Fruit fly (Drosophila melanogaster) whole organism, embryonic: ENCODE measurements around the gene Rrp1.
A peak's percentile ranks its signal among the peaks of the same experiment; 100 is the strongest.

Source experiments
- ATbp ChIP-seq: fragments of 200-800 bp; sonication (Bioruptor generic); optimal IDR thresholded peaks from 2 replicates; lab custom pipeline; 2017; ENCODE audit warnings: missing biosample characterization, mild to moderate bottlenecking, missing genetic modification characterization, missing genetic modification reagents
- Awh ChIP-seq: fragments of 200-800 bp; sonication (Bioruptor generic); IDR thresholded peaks from 2 replicates; pipeline ENCODE4, ENCODE4 v1.3.6; 2022; ENCODE audit warnings: missing biosample characterization, missing genetic modification characterization
- Bdp1 ChIP-seq: fragments of 200-800 bp; sonication (Bioruptor generic); optimal IDR thresholded peaks from 3 replicates; lab custom pipeline; 2016; ENCODE audit warnings: missing biosample characterization, missing genetic modification characterization
- CG10462 ChIP-seq: fragments of 200-800 bp; sonication (Bioruptor generic); optimal IDR thresholded peaks from 2 replicates; lab custom pipeline; 2016; ENCODE audit warnings: missing biosample characterization, missing genetic modification characterization
- CG12391 ChIP-seq: fragments of 200-800 bp; sonication (Bioruptor generic); optimal IDR thresholded peaks from 3 replicates; lab custom pipeline; 2018; ENCODE audit warnings: missing biosample characterization, mild to moderate bottlenecking, missing genetic modification characterization, moderate library complexity
- CG12942 ChIP-seq: fragments of 200-800 bp; sonication (Bioruptor generic); optimal IDR thresholded peaks from 3 replicates; lab custom pipeline; 2016; ENCODE audit warnings: missing biosample characterization, missing genetic modification characterization
- CG16779 ChIP-seq: fragments of 200-800 bp; sonication (Bioruptor generic); IDR thresholded peaks from 2 replicates; pipeline ENCODE4 v1.3.6; 2022; ENCODE audit warnings: missing biosample characterization, missing genetic modification characterization
- CG17359 ChIP-seq: fragments of 200-800 bp; sonication (Bioruptor generic); optimal IDR thresholded peaks from 3 replicates; lab custom pipeline; 2018; ENCODE audit warnings: missing biosample characterization, mild to moderate bottlenecking, missing genetic modification characterization, moderate library complexity
- CG17385 ChIP-seq: fragments of 200-800 bp; sonication (Bioruptor generic); optimal IDR thresholded peaks from 3 replicates; lab custom pipeline; 2018; ENCODE audit warnings: missing biosample characterization, mild to moderate bottlenecking, missing genetic modification characterization
- CG2889 ChIP-seq: fragments of 200-800 bp; sonication (Bioruptor generic); IDR thresholded peaks from 3 replicates; pipeline ENCODE4 v1.3.6; 2022; ENCODE audit warnings: missing biosample characterization, missing genetic modification characterization
- CG31441 ChIP-seq: fragments of 200-800 bp; sonication (Bioruptor generic); IDR thresholded peaks from 2 replicates; pipeline ENCODE4 v1.3.6; 2022; ENCODE audit warnings: missing biosample characterization, missing genetic modification characterization
- CG32772 ChIP-seq: fragments of 200-800 bp; sonication (Bioruptor generic); IDR thresholded peaks from 2 replicates; pipeline ENCODE4 v1.3.6; 2022; ENCODE audit warnings: missing biosample characterization, missing genetic modification characterization
- CG3995 ChIP-seq: fragments of 200-800 bp; sonication (Bioruptor generic); optimal IDR thresholded peaks from 3 replicates; lab custom pipeline; 2016; ENCODE audit warnings: missing biosample characterization, missing genetic modification characterization
- CG4730 ChIP-seq: fragments of 200-800 bp; sonication (Bioruptor generic); IDR thresholded peaks from 2 replicates; pipeline ENCODE4 v1.3.6; 2022; ENCODE audit warnings: missing biosample characterization, missing genetic modification characterization
- CG4854 ChIP-seq: fragments of 200-800 bp; sonication (Bioruptor generic); optimal IDR thresholded peaks from 2 replicates; lab custom pipeline; 2016; ENCODE audit warnings: missing biosample characterization, missing genetic modification characterization, inconsistent platforms
- CG6175 ChIP-seq: fragments of 200-800 bp; sonication (Bioruptor generic); IDR thresholded peaks from 3 replicates; pipeline ENCODE4 v1.3.6; 2022; ENCODE audit warnings: missing biosample characterization, missing genetic modification characterization
- CG8388 ChIP-seq: fragments of 200-800 bp; sonication (Bioruptor generic); optimal IDR thresholded peaks from 2 replicates; lab custom pipeline; 2019; ENCODE audit warnings: missing biosample characterization, mild to moderate bottlenecking, missing genetic modification characterization, moderate library complexity
- CG9215 ChIP-seq: fragments of 200-800 bp; sonication (Bioruptor generic); IDR thresholded peaks from 2 replicates; pipeline ENCODE4 v1.3.6; 2022; ENCODE audit warnings: missing biosample characterization, missing genetic modification characterization
- CG9727 ChIP-seq: fragments of 200-800 bp; sonication (Bioruptor generic); optimal IDR thresholded peaks from 3 replicates; lab custom pipeline; 2017; ENCODE audit warnings: missing biosample characterization, mild to moderate bottlenecking, missing genetic modification characterization
- CG9876 ChIP-seq: fragments of 200-800 bp; sonication (Bioruptor generic); optimal IDR thresholded peaks from 2 replicates; lab custom pipeline; 2016; ENCODE audit warnings: missing biosample characterization, missing genetic modification characterization
- D19A ChIP-seq: fragments of 200-800 bp; optimal IDR thresholded peaks from 3 replicates; lab custom pipeline; 2019; ENCODE audit warnings: missing biosample characterization, mild to moderate bottlenecking, missing genetic modification characterization, moderate library complexity
- H2.0 ChIP-seq: fragments of 200-800 bp; sonication (Bioruptor generic); IDR thresholded peaks from 2 replicates; pipeline ENCODE4 v1.3.6; 2022; ENCODE audit warnings: missing biosample characterization, missing genetic modification characterization
- HLH4C ChIP-seq: fragments of 200-800 bp; sonication (Bioruptor generic); IDR thresholded peaks from 3 replicates; pipeline ENCODE4 v1.3.6; 2022; ENCODE audit warnings: missing biosample characterization, missing genetic modification characterization; ENCODE audit not compliant: partially characterized antibody
- HLH54F ChIP-seq: fragments of 200-800 bp; sonication (Bioruptor generic); optimal IDR thresholded peaks from 3 replicates; lab custom pipeline; 2016; ENCODE audit warnings: missing biosample characterization, missing genetic modification characterization
- Hr39 ChIP-seq: fragments of >200 bp; optimal IDR thresholded peaks from 2 replicates; lab custom pipeline; 2017
- Hr51 ChIP-seq, 2 experiments: fragments of 200-800 bp; sonication (Bioruptor generic); optimal IDR thresholded peaks; 2 replicates in 1 of 2; 3 replicates in 1 of 2; lab custom pipeline; 2016 to 2018; ENCODE audit warnings: missing biosample characterization in 2 of 2, missing genetic modification characterization in 2 of 2, mild to moderate bottlenecking in 1 of 2, moderate library complexity in 1 of 2
- NK7.1 ChIP-seq: fragments of 200-800 bp; sonication (Bioruptor generic); optimal IDR thresholded peaks from 3 replicates; lab custom pipeline; 2016; ENCODE audit warnings: missing biosample characterization, missing genetic modification characterization
- Nf-YB ChIP-seq: fragments of 200-800 bp; sonication (Bioruptor generic); optimal IDR thresholded peaks from 3 replicates; lab custom pipeline; 2019; ENCODE audit warnings: missing biosample characterization, mild to moderate bottlenecking, missing genetic modification characterization, moderate library complexity
- Ravus ChIP-seq: fragments of 200-800 bp; sonication (Bioruptor generic); IDR thresholded peaks from 2 replicates; pipeline ENCODE4 v1.3.6; 2022; ENCODE audit warnings: missing biosample characterization, missing genetic modification characterization
- Sry-δ ChIP-seq: fragments of 200-800 bp; sonication (Bioruptor generic); optimal IDR thresholded peaks from 2 replicates; lab custom pipeline; 2016; ENCODE audit warnings: missing biosample characterization, missing genetic modification characterization
- Vsx1 ChIP-seq: fragments of 200-800 bp; sonication (Bioruptor generic); optimal IDR thresholded peaks from 2 replicates; lab custom pipeline; 2017; ENCODE audit warnings: missing biosample characterization, mild to moderate bottlenecking, missing genetic modification characterization, missing genetic modification reagents
- ab ChIP-seq: fragments of 200-800 bp; sonication (Bioruptor generic); optimal IDR thresholded peaks from 2 replicates; lab custom pipeline; 2016; ENCODE audit warnings: missing biosample characterization, missing genetic modification characterization
- amos ChIP-seq: fragments of 200-800 bp; sonication (Bioruptor generic); IDR thresholded peaks from 2 replicates; pipeline ENCODE4 v1.3.6; 2022; ENCODE audit warnings: missing biosample characterization, missing genetic modification characterization; ENCODE audit not compliant: partially characterized antibody
- ash1 ChIP-seq: fragments of 200-800 bp; sonication (Bioruptor generic); optimal IDR thresholded peaks from 2 replicates; lab custom pipeline; 2018; ENCODE audit warnings: missing biosample characterization, mild to moderate bottlenecking, missing genetic modification characterization
- crp ChIP-seq, 2 experiments: fragments of 200-800 bp; sonication (Bioruptor generic); optimal IDR thresholded peaks; 2 replicates in 1 of 2; 3 replicates in 1 of 2; lab custom pipeline; 2017; ENCODE audit warnings: missing biosample characterization in 2 of 2, missing genetic modification characterization in 2 of 2, mild to moderate bottlenecking in 1 of 2, moderate library complexity in 1 of 2
- danr ChIP-seq: fragments of 200-800 bp; sonication (Bioruptor generic); IDR thresholded peaks from 2 replicates; pipeline ENCODE4 v1.3.6; 2022; ENCODE audit warnings: missing biosample characterization, missing genetic modification characterization
- dpn ChIP-seq, 2 experiments: fragments of 200-800 bp; sonication (Bioruptor generic); optimal IDR thresholded peaks; 3 replicates each; lab custom pipeline; 2016; ENCODE audit warnings: missing biosample characterization in 2 of 2, missing genetic modification characterization in 2 of 2
- fd96Cb ChIP-seq: fragments of 200-800 bp; sonication (Bioruptor generic); optimal IDR thresholded peaks from 2 replicates; lab custom pipeline; 2018; ENCODE audit warnings: missing biosample characterization, mild to moderate bottlenecking, missing genetic modification characterization, moderate library complexity
- gce ChIP-seq: fragments of 200-800 bp; sonication (Bioruptor generic); IDR thresholded peaks from 3 replicates; pipeline ENCODE4 v1.3.6; 2022; ENCODE audit warnings: missing biosample characterization, missing genetic modification characterization
- gem ChIP-seq: fragments of 200-800 bp; sonication (Bioruptor generic); optimal IDR thresholded peaks from 2 replicates; lab custom pipeline; 2019; ENCODE audit warnings: missing biosample characterization, mild to moderate bottlenecking, missing genetic modification characterization, moderate library complexity
- gro ChIP-seq: fragments of 200-800 bp; sonication (Bioruptor generic); optimal IDR thresholded peaks from 2 replicates; lab custom pipeline; 2016; ENCODE audit warnings: missing biosample characterization, missing genetic modification characterization
- jigr1 ChIP-seq: fragments of 200-800 bp; sonication (Bioruptor generic); IDR thresholded peaks from 3 replicates; pipeline ENCODE4 v1.3.6; 2022; ENCODE audit warnings: missing biosample characterization, missing genetic modification characterization
- oc ChIP-seq: fragments of 200-800 bp; sonication (Bioruptor generic); optimal IDR thresholded peaks from 2 replicates; lab custom pipeline; 2018; ENCODE audit warnings: missing biosample characterization, mild to moderate bottlenecking, missing genetic modification characterization, moderate library complexity
- onecut ChIP-seq: fragments of 200-800 bp; sonication (Bioruptor generic); IDR thresholded peaks from 2 replicates; pipeline ENCODE4 v1.3.6; 2022; ENCODE audit warnings: missing biosample characterization, missing genetic modification characterization
- stwl ChIP-seq: fragments of 200-800 bp; sonication (Bioruptor generic); optimal IDR thresholded peaks from 3 replicates; lab custom pipeline; 2018; ENCODE audit warnings: missing biosample characterization, mild to moderate bottlenecking, missing genetic modification characterization, moderate library complexity
- sug ChIP-seq: fragments of 200-800 bp; optimal IDR thresholded peaks from 2 replicates; lab custom pipeline; 2019; ENCODE audit warnings: missing biosample characterization, mild to moderate bottlenecking, missing genetic modification characterization, moderate library complexity
- tgo ChIP-seq: fragments of 200-800 bp; sonication (Bioruptor generic); IDR thresholded peaks from 3 replicates; pipeline ENCODE4 v1.3.6; 2022; ENCODE audit warnings: missing biosample characterization, missing genetic modification characterization
- tin ChIP-seq: fragments of 200-800 bp; sonication (Bioruptor generic); optimal IDR thresholded peaks from 3 replicates; lab custom pipeline; 2016; ENCODE audit warnings: missing biosample characterization, missing genetic modification characterization
- tll ChIP-seq, 2 experiments: fragments of 200-800 bp in 1 of 2; fragments of >200 bp in 1 of 2; sonication (Bioruptor generic) in 1 of 2; optimal IDR thresholded peaks; 2 replicates each; lab custom pipeline; 2017 to 2019; ENCODE audit warnings: missing biosample characterization in 2 of 2, missing genetic modification characterization in 2 of 2, mild to moderate bottlenecking in 1 of 2, moderate library complexity in 1 of 2
- trh ChIP-seq: fragments of 200-800 bp; sonication (Bioruptor generic); optimal IDR thresholded peaks from 2 replicates; lab custom pipeline; 2016; ENCODE audit warnings: missing biosample characterization, missing genetic modification characterization
- tup ChIP-seq: fragments of 200-800 bp; sonication (Bioruptor generic); optimal IDR thresholded peaks from 2 replicates; lab custom pipeline; 2016; ENCODE audit warnings: missing biosample characterization, mild to moderate bottlenecking, missing genetic modification characterization, moderate library complexity
- wdn ChIP-seq: fragments of 200-800 bp; sonication (Bioruptor generic); IDR thresholded peaks from 2 replicates; pipeline ENCODE4 v1.3.6; 2022; ENCODE audit warnings: missing biosample characterization, missing genetic modification characterization

Gene Rrp1

dm6 chr2L:2944509-2944908 lies 27.8 kb downstream of the Rrp1 start (continued):
- TF ChIP-seq NK7.1 (GFP tag; lab: Kevin White, UChicago) (no peak), H2.0 (GFP tag; lab: Robert Waterston, UW) (no peak), Nf-YB (no peak), crp (GFP tag; optimal IDR thresholded peaks at IDR 0.05; lab: Kevin White, UChicago) (no peak), CG17359 (tag; lab: Kevin White, UChicago) (no peak), CG12391 (tag; lab: Kevin White, UChicago) (no peak), CG17385 (GFP tag; lab: Kevin White, UChicago) (no peak), Bdp1 (GFP tag; lab: Kevin White, UChicago) (no peak), D19A (peak; percentile 32), CG4854 (GFP tag; lab: Kevin White, UChicago) (no peak), dpn (GFP tag; optimal IDR thresholded peaks at IDR 0.05; lab: Kevin White, UChicago) (no peak), Ravus (GFP tag; lab: Robert Waterston, UW) (no peak), oc (tag; lab: Kevin White, UChicago) (no peak), wdn (GFP tag; lab: Robert Waterston, UW) (no peak), CG9727 (GFP tag; lab: Kevin White, UChicago) (peak; percentile 28), sug (tag; lab: Kevin White, UChicago) (no peak), CG16779 (no peak), CG6175 (GFP tag; lab: Robert Waterston, UW) (no peak), Hr39 (lab: Kevin White, UChicago) (no peak), tin (GFP tag; lab: Kevin White, UChicago) (no peak), tgo (GFP tag; lab: Robert Waterston, UW) (no peak), tll (GFP tag; optimal IDR thresholded peaks at IDR 0.05; lab: Kevin White, UChicago) (no peak), gem (peak; percentile 22), jigr1 (GFP tag; lab: Robert Waterston, UW) (no peak), Hr51 (GFP tag; optimal IDR thresholded peaks at IDR 0.05; lab: Kevin White, UChicago) (peak in 1 of 2 experiments; percentile 23), gce (GFP tag; lab: Robert Waterston, UW) (no peak), CG9215 (GFP tag; lab: Robert Waterston, UW) (no peak), trh (GFP tag; lab: Kevin White, UChicago) (no peak), ATbp (no peak), Sry-δ (GFP tag; lab: Kevin White, UChicago) (no peak), Vsx1 (GFP tag; lab: Kevin White, UChicago) (no peak), CG31441 (GFP tag; lab: Robert Waterston, UW) (no peak), CG9876 (GFP tag; lab: Kevin White, UChicago) (no peak), HLH54F (GFP tag; lab: Kevin White, UChicago) (no peak), CG8388 (GFP tag; lab: Kevin White, UChicago) (no peak), CG2889 (0 out of 3 replicates have a peak, but pooled peaks have one; percentile 6), CG4730 (GFP tag; lab: Robert Waterston, UW) (no peak), fd96Cb (tag; lab: Kevin White, UChicago) (no peak), onecut (no peak), tup (GFP tag; lab: Kevin White, UChicago) (no peak), HLH4C (GFP tag; lab: Robert Waterston, UW) (no peak), Awh (no peak), CG12942 (GFP tag; lab: Kevin White, UChicago) (no peak), ash1 (GFP tag; lab: Kevin White, UChicago) (no peak), stwl (no peak), ab (GFP tag; lab: Kevin White, UChicago) (no peak), danr (GFP tag; lab: Robert Waterston, UW) (no peak), CG3995 (GFP tag; lab: Kevin White, UChicago) (no peak), CG10462 (no peak), gro (GFP tag; lab: Kevin White, UChicago) (no peak), amos (GFP tag; lab: Robert Waterston, UW) (no peak), CG32772 (GFP tag; lab: Robert Waterston, UW) (0 out of 2 replicates have a peak, but pooled peaks have one; percentile 14)
